Worm (Caenorhabditis elegans): ENCODE data around the gene F22B8.7.
A peak's percentile ranks its signal among the peaks of the same experiment; 100 is the strongest.

Gene F22B8.7

DNA sequence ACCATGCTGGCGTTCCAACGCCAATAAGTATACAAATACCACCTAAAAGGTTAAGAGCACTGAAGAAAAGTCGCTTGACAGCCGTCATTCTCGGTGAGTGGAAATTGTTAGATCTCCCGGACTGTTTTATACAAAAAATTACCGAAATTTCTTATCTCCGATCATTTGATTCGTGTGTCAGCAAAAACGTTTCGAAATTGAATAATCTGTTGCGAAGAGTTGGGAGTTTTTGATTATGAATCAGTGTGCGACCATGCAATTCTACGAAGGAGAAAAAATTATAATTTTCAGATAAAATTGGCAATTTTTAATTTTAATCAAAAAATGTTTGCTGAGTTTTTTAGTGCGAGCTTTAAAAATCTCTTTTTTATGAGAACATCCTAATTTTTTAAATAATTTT, 45.1 kb downstream of the F22B8.7 start, which contains the start of gene clc-11:
clc-11 (minus strand) TSS at position 101 of the 400 bp plus-strand sequence.
- TF ChIP-seq zim-3 (tag; optimal IDR thresholded peaks at IDR 0.05) (no peak), T07F8.4 (tag; optimal IDR thresholded peaks at IDR 0.05) (no peak), tbp1 (GFP tag; optimal IDR thresholded peaks at IDR 0.05) (no peak), lir-1 (GFP tag; conservative IDR thresholded peaks at IDR 0.05) (no peak), nfya-1 (tag; optimal IDR thresholded peaks at IDR 0.05; ENCODE audit: borderline replicate concordance, insufficient read depth) (no peak), dpff-1 (tag; optimal IDR thresholded peaks at IDR 0.05) (no peak), somi-1 (GFP tag; optimal IDR thresholded peaks at IDR 0.05) (no peak), hmg-20 (GFP tag; IDR thresholded peaks at IDR 0.05) (no peak), Y53G8AR.9 (GFP tag; conservative IDR thresholded peaks at IDR 0.05) (no peak)

ce11 chrV:16141071-16141470, 46.7 kb downstream of the F22B8.7 start, which contains the start of gene clc-32:
Gene clc-32, minus strand, starts transcription at chrV:16141171.
- TF ChIP-seq bed-1 (GFP tag; IDR thresholded peaks at IDR 0.05): no peak

ce11 chrV:16142371-16142770, 48.0 kb downstream of the F22B8.7 start, which contains the start of gene fbxa-18:
Gene fbxa-18, plus strand, starts transcription at chrV:16142671.
- TF ChIP-seq mcd-1 (GFP tag; IDR thresholded peaks at IDR 0.05) (no peak), ekl-4 (GFP tag; IDR thresholded peaks at IDR 0.05) (no peak), hrde-1 (tag; optimal IDR thresholded peaks at IDR 0.05; ENCODE audit: borderline replicate concordance) (no peak), ztf-18 (tag; optimal IDR thresholded peaks at IDR 0.05) (no peak), lag-1 (GFP tag; IDR thresholded peaks at IDR 0.05) (no peak), hlh-12 (tag; optimal IDR thresholded peaks at IDR 0.05) (no peak), nfya-1 (tag; optimal IDR thresholded peaks at IDR 0.05; ENCODE audit: borderline replicate concordance, insufficient read depth) (no peak)

DNA sequence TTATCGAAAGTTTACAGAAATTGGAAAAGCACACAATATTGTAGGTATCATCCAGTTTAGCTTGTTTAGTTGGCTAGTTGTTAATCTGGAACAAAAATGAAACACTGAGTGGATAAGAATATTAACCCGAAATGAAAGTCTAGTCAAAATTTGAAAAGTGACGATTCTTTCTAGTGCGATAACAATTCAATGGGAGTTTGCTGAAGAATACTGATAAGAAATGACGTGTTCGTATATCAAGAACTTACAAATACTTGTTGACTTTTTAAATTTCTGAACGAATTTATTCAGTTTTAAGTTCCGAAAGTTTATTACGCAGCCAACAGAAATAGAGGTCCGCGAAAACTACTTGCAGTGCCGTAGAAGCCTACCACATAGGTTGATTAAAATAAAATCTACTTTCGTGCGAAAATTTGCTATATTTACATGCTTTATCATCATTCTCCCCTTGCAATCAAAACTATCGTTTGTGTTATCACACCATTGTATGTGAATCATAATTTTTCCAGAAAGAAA, 48.7 kb downstream of the F22B8.7 start, which contains the start of gene fbxa-88:
fbxa-88 (minus strand) TSS at position 51 of the 516 bp plus-strand sequence.
- TF ChIP-seq mel-28 (tag; optimal IDR thresholded peaks at IDR 0.05; ENCODE audit: borderline replicate concordance): no peak
- TF ChIP-seq nhr-80 (tag; optimal IDR thresholded peaks at IDR 0.05): peak; percentile 61
- TF ChIP-seq let-607 (tag; optimal IDR thresholded peaks at IDR 0.05): no peak

DNA sequence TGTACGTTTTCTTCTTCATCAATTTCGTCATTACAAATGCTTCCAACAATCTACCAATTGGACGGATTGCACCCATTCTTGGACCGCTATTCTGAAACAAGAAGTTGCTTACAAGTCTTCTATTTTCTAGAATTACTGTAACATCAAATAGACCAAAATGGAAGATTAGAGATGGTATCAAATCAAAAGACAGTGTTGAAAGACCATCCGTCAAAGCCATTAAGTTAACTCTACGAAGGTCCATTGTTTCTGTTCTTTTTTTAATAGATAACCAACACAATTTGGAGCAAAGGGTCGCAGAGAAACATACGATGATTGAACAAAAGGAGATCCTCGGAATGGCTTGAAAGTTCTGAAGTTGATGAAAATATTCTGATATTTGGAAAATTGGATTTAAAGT, 50.6 kb downstream of the F22B8.7 start:
- TF ChIP-seq F37B4.10 (GFP tag; IDR thresholded peaks at IDR 0.05) (no peak), ceh-100 (GFP tag; IDR thresholded peaks at IDR 0.05) (no peak), ceh-58 (GFP tag; IDR thresholded peaks at IDR 0.05) (no peak), cebp-1 (GFP tag; IDR thresholded peaks at IDR 0.05) (no peak), cebp-1 (tag; optimal IDR thresholded peaks at IDR 0.05) (no peak)
